Worm (Caenorhabditis elegans) whole organism, young adult: ENCODE measurements around the gene srsx-10.

Experiments
- F10E7.11 ChIP-seq: sonication (generic microtip); optimal IDR thresholded peaks from 2 replicates; lab custom pipeline; 2017; ENCODE audit warnings: mild to moderate bottlenecking, missing genetic modification characterization, moderate library complexity, missing compliant biosample characterization
- F57A8.1 ChIP-seq: fragments of 200-800 bp; sonication (Bioruptor generic); optimal IDR thresholded peaks from 2 replicates; lab custom pipeline; 2018; ENCODE audit warnings: mild to moderate bottlenecking, missing genetic modification characterization, moderate library complexity, missing compliant biosample characterization
- Y95B8A.8 ChIP-seq: fragments of 200-800 bp; sonication (Bioruptor generic); IDR thresholded peaks from 2 replicates; pipeline ENCODE4 v1.3.6; 2022; ENCODE audit warnings: missing genetic modification reagents, missing genetic modification characterization, missing compliant biosample characterization
- ama-1 ChIP-seq, 3 experiments: fragments of 150-350 bp in 1 of 3; sonication (generic microtip) in 2 of 3; optimal IDR thresholded peaks; 2 replicates each; lab custom pipeline; 2014 to 2018; ENCODE audit warnings: missing biosample characterization in 2 of 3, missing genetic modification characterization in 2 of 3, missing genetic modification reagents in 2 of 3
- let-607 ChIP-seq, 2 experiments: fragments of 200-800 bp in 1 of 2; sonication (Bioruptor generic) in 1 of 2; sonication (generic microtip) in 1 of 2; optimal IDR thresholded peaks; 2 replicates each; lab custom pipeline; 2016 to 2018; ENCODE audit warnings: mild to moderate bottlenecking in 2 of 2, missing compliant biosample characterization in 2 of 2, missing genetic modification characterization in 2 of 2, moderate library complexity in 2 of 2, missing genotype in 1 of 2
- nfya-1 ChIP-seq: sonication (generic microtip); optimal IDR thresholded peaks from 2 replicates; lab custom pipeline; 2017; ENCODE audit warnings: antibody characterized with exemption, missing compliant biosample characterization, missing genetic modification characterization, borderline replicate concordance; ENCODE audit not compliant: insufficient read depth

DNA sequence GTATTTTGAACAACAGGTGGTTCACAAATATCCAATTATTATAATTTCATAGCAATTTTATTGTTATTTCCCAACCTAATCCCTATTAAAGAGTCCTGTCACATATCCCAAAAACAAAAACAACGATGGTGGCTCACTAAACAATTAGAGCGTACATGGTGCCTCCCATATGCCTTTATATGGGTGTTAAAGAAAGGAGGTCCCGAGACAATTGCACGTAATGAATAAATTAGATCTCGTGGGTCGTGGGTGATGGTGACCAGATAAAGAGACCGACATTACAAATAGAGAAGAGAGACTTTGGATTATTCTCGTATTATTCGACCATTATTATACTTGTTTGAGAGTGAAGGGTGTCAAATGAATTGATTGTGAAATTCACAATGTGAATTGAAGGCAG, 7.3 kb downstream of the srsx-10 start:
- TF ChIP-seq ama-1 (optimal IDR thresholded peaks at IDR 0.05; lab: Kevin White, UChicago) (no peak), ama-1 (GFP tag; optimal IDR thresholded peaks at IDR 0.05; lab: Kevin White, UChicago) (no peak), Y95B8A.8 (no peak), let-607 (tag; optimal IDR thresholded peaks at IDR 0.05; lab: Kevin White, UChicago) (no peak), F57A8.1 (no peak), nfya-1 (tag; lab: Kevin White, UChicago) (no peak), F10E7.11 (tag; lab: Kevin White, UChicago) (no peak)
